Worm (Caenorhabditis elegans): ENCODE measurements around the gene rocf-1.
A peak's percentile ranks its signal among the peaks of the same experiment; 100 is the strongest.

DNA sequence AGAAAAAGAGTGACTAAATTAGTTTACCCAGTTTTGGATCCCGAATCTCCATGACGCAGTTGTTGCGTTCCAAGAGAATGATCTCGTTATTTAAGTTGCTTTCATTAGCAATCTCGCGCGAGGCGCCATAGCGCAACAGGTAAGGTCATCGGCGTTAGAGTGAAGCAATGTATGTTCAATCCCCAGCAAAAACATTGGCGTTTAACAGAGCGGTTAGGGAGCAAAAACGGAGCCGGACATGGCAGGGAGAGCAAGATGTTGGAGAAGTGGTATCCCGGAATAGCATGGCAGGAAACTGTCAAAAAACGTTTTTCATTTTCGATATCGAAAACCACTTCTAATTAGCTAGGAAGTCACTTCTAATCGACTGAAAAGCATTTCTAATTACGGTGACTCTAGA, 10.0 kb downstream of the rocf-1 start:
- TF ChIP-seq ztf-23 (GFP tag; IDR thresholded peaks at IDR 0.05) = 0 out of 2 replicates have a peak, but pooled peaks have one; percentile 26
- TF ChIP-seq klf-2 (GFP tag; conservative IDR thresholded peaks at IDR 0.05) = no peak
- no peak for TF ChIP-seq tab-1 (GFP tag; IDR thresholded peaks at IDR 0.05)
- no peak for TF ChIP-seq flt-1 (GFP tag; IDR thresholded peaks at IDR 0.05)
- no peak for TF ChIP-seq cog-1 (tag; optimal IDR thresholded peaks at IDR 0.05)
- TF ChIP-seq T22C8.4 (GFP tag; IDR thresholded peaks at IDR 0.05) = no peak
- no peak for TF ChIP-seq ref-1 (GFP tag; conservative IDR thresholded peaks at IDR 0.05)
- no peak for TF ChIP-seq ztf-29 (GFP tag; IDR thresholded peaks at IDR 0.05)
- no peak for TF ChIP-seq med-1 (GFP tag; optimal IDR thresholded peaks at IDR 0.05; ENCODE audit: insufficient read depth)

Data from whole organism, midembryonic.